Worm (Caenorhabditis elegans) whole organism, L2 larva: ENCODE data around the gene T21C9.6.

Experiments used
- F13H6.1 ChIP-seq: sonication (generic microtip); optimal IDR thresholded peaks from 2 replicates; lab custom pipeline; 2016; ENCODE audit warnings: missing genetic modification characterization, missing compliant biosample characterization
- R02D3.7 ChIP-seq: fragments of 150-350 bp; optimal IDR thresholded peaks from 2 replicates; lab custom pipeline; 2014; ENCODE audit warnings: missing biosample characterization, missing genetic modification characterization
- Y55F3AM.14 ChIP-seq: fragments of 200-800 bp; sonication (Bioruptor generic); optimal IDR thresholded peaks from 2 replicates; lab custom pipeline; 2018; ENCODE audit warnings: mild to moderate bottlenecking, missing genetic modification characterization, missing compliant biosample characterization
- ZK546.5 ChIP-seq: sonication (generic microtip); optimal IDR thresholded peaks from 2 replicates; lab custom pipeline; 2017; ENCODE audit warnings: missing biosample characterization, missing genetic modification characterization
- alr-1 ChIP-seq: fragments of 150-350 bp; optimal IDR thresholded peaks from 2 replicates; lab custom pipeline; 2014; ENCODE audit warnings: missing biosample characterization, missing genetic modification characterization
- ama-1 ChIP-seq: fragments of 150-350 bp; optimal IDR thresholded peaks from 2 replicates; lab custom pipeline; 2018; ENCODE audit warnings: inconsistent platforms
- blmp-1 ChIP-seq: sonication (generic microtip); optimal IDR thresholded peaks from 2 replicates; lab custom pipeline; 2017; ENCODE audit warnings: missing genetic modification characterization, mild to moderate bottlenecking, missing compliant biosample characterization, antibody characterized with exemption, moderate library complexity; ENCODE audit not compliant: insufficient read depth
- ceh-16 ChIP-seq: fragments of 150-350 bp; optimal IDR thresholded peaks from 2 replicates; lab custom pipeline; 2014; ENCODE audit warnings: missing biosample characterization, missing genetic modification characterization
- ceh-82 ChIP-seq: fragments of 150-350 bp; optimal IDR thresholded peaks from 2 replicates; lab custom pipeline; 2014; ENCODE audit warnings: missing biosample characterization, missing genetic modification characterization
- crh-2 ChIP-seq: sonication (generic microtip); optimal IDR thresholded peaks from 2 replicates; lab custom pipeline; 2017; ENCODE audit warnings: missing biosample characterization, missing genetic modification characterization
- dmd-4 ChIP-seq: sonication (generic microtip); optimal IDR thresholded peaks from 2 replicates; lab custom pipeline; 2017; ENCODE audit warnings: missing biosample characterization, missing genetic modification characterization
- elt-3 ChIP-seq: sonication (generic microtip); optimal IDR thresholded peaks from 2 replicates; lab custom pipeline; 2017; ENCODE audit warnings: missing biosample characterization, missing genetic modification characterization
- fos-1 ChIP-seq: fragments of 150-350 bp; optimal IDR thresholded peaks from 2 replicates; lab custom pipeline; 2014; ENCODE audit warnings: missing biosample characterization, missing genetic modification characterization
- gmeb-1 ChIP-seq: fragments of 150-350 bp; optimal IDR thresholded peaks from 2 replicates; lab custom pipeline; 2014; ENCODE audit warnings: missing biosample characterization, missing genetic modification characterization
- lin-11 ChIP-seq: fragments of 150-350 bp; sonication (generic microtip); optimal IDR thresholded peaks from 2 replicates; lab custom pipeline; 2014; ENCODE audit warnings: missing biosample characterization, missing genetic modification characterization, inconsistent platforms, mixed read lengths
- lin-13 ChIP-seq: fragments of 150-350 bp; optimal IDR thresholded peaks from 2 replicates; lab custom pipeline; 2014; ENCODE audit warnings: missing biosample characterization, missing genetic modification reagents, missing genetic modification characterization
- lin-39 ChIP-seq: fragments of 150-350 bp; optimal IDR thresholded peaks from 2 replicates; lab custom pipeline; 2014; ENCODE audit warnings: missing biosample characterization, missing genetic modification reagents, missing genetic modification characterization
- mab-5 ChIP-seq: fragments of 150-350 bp; optimal IDR thresholded peaks from 2 replicates; lab custom pipeline; 2014; ENCODE audit warnings: missing biosample characterization, missing genetic modification characterization
- mbf-1 ChIP-seq: sonication (generic microtip); optimal IDR thresholded peaks from 2 replicates; lab custom pipeline; 2017; ENCODE audit warnings: missing biosample characterization, missing genetic modification characterization
- mdl-1 ChIP-seq, 2 experiments: fragments of 150-350 bp in 1 of 2; sonication (generic microtip) in 1 of 2; optimal IDR thresholded peaks; 2 replicates each; lab custom pipeline; 2017; ENCODE audit warnings: missing biosample characterization in 2 of 2, missing genetic modification characterization in 2 of 2
- nhr-10 ChIP-seq: sonication (generic microtip); optimal IDR thresholded peaks from 2 replicates; lab custom pipeline; 2017; ENCODE audit warnings: missing biosample characterization, missing genetic modification characterization
- nhr-11 ChIP-seq: fragments of 150-350 bp; optimal IDR thresholded peaks from 2 replicates; lab custom pipeline; 2014; ENCODE audit warnings: missing biosample characterization, missing genetic modification characterization
- nhr-12 ChIP-seq: fragments of 150-350 bp; optimal IDR thresholded peaks from 2 replicates; lab custom pipeline; 2014; ENCODE audit warnings: missing biosample characterization, missing genetic modification characterization
- nhr-21 ChIP-seq: fragments of 150-350 bp; optimal IDR thresholded peaks from 2 replicates; lab custom pipeline; 2014; ENCODE audit warnings: missing biosample characterization, missing genetic modification characterization
- nhr-23 ChIP-seq: fragments of 150-350 bp; optimal IDR thresholded peaks from 2 replicates; lab custom pipeline; 2014; ENCODE audit warnings: missing biosample characterization, missing genetic modification reagents, missing genetic modification characterization
- nhr-237 ChIP-seq: fragments of 150-350 bp; optimal IDR thresholded peaks from 2 replicates; lab custom pipeline; 2014; ENCODE audit warnings: missing biosample characterization, missing genetic modification characterization
- nhr-25 ChIP-seq: fragments of 150-350 bp; sonication (generic microtip); optimal IDR thresholded peaks from 3 replicates; lab custom pipeline; 2014; ENCODE audit warnings: missing biosample characterization, missing genetic modification characterization
- nhr-6 ChIP-seq: fragments of 150-350 bp; optimal IDR thresholded peaks from 2 replicates; lab custom pipeline; 2014; ENCODE audit warnings: missing biosample characterization, missing genetic modification characterization
- peb-1 ChIP-seq: fragments of 150-350 bp; optimal IDR thresholded peaks from 2 replicates; lab custom pipeline; 2014; ENCODE audit warnings: missing biosample characterization, missing genetic modification characterization
- sem-4 ChIP-seq: fragments of 150-350 bp; optimal IDR thresholded peaks from 2 replicates; lab custom pipeline; 2014; ENCODE audit warnings: missing biosample characterization, missing genetic modification reagents, missing genetic modification characterization
- skn-1 ChIP-seq: sonication (generic microtip); optimal IDR thresholded peaks from 2 replicates; lab custom pipeline; 2017; ENCODE audit warnings: missing biosample characterization, missing genetic modification characterization
- sma-3 ChIP-seq: sonication (generic microtip); optimal IDR thresholded peaks from 2 replicates; lab custom pipeline; 2016; ENCODE audit warnings: missing genetic modification reagents, missing genetic modification characterization, missing compliant biosample characterization
- sma-9 ChIP-seq, 2 experiments: fragments of 150-350 bp in 1 of 2; sonication (generic microtip) in 1 of 2; optimal IDR thresholded peaks; 2 replicates each; lab custom pipeline; 2014 to 2016; ENCODE audit warnings: missing genetic modification characterization in 2 of 2, mild to moderate bottlenecking in 1 of 2, missing biosample characterization in 1 of 2, missing compliant biosample characterization in 1 of 2, missing genetic modification reagents in 1 of 2, moderate library complexity in 1 of 2
- unc-39 ChIP-seq: fragments of 150-350 bp; optimal IDR thresholded peaks from 2 replicates; lab custom pipeline; 2014; ENCODE audit warnings: missing biosample characterization, missing genetic modification characterization
- unc-55 ChIP-seq: fragments of 150-350 bp; sonication (generic microtip); optimal IDR thresholded peaks from 3 replicates; lab custom pipeline; 2014; ENCODE audit warnings: missing biosample characterization, missing genetic modification reagents, missing genetic modification characterization
- unc-62 ChIP-seq: fragments of 150-350 bp; optimal IDR thresholded peaks from 2 replicates; lab custom pipeline; 2014; ENCODE audit warnings: missing biosample characterization, missing genetic modification reagents, missing genetic modification characterization
- ztf-1 ChIP-seq: fragments of 200-800 bp; sonication (Bioruptor generic); conservative IDR thresholded peaks from 2 replicates; pipeline ENCODE4 v1.3.6; 2022; ENCODE audit warnings: missing genetic modification characterization, missing compliant biosample characterization
- ztf-11 ChIP-seq: sonication (generic microtip); optimal IDR thresholded peaks from 2 replicates; lab custom pipeline; 2017; ENCODE audit warnings: missing biosample characterization, missing genetic modification characterization
- ztf-4 ChIP-seq: fragments of 150-350 bp; optimal IDR thresholded peaks from 2 replicates; lab custom pipeline; 2014; ENCODE audit warnings: missing biosample characterization, missing genetic modification characterization

Gene T21C9.6

ce11 chrV:10555239-10555638, 26.4 kb upstream of the T21C9.6 start, which contains the start of gene F32G8.3:
TSS of gene F32G8.3 (minus strand) at chrV:10555339.
- TF ChIP-seq nhr-21 (no peak), sma-9 (GFP tag; optimal IDR thresholded peaks at IDR 0.05; lab: Kevin White, UChicago) (no peak), sma-9 (tag; optimal IDR thresholded peaks at IDR 0.05; lab: Kevin White, UChicago) (no peak), nhr-237 (tag; lab: Kevin White, UChicago) (no peak), elt-3 (no peak), ama-1 (lab: Kevin White, UChicago) (no peak), nhr-10 (tag; lab: Kevin White, UChicago) (no peak), Y55F3AM.14 (GFP tag; lab: Kevin White, UChicago) (no peak), ceh-82 (no peak), dmd-4 (tag; lab: Kevin White, UChicago) (no peak), alr-1 (tag; lab: Kevin White, UChicago) (no peak), ceh-16 (tag; lab: Kevin White, UChicago) (no peak), blmp-1 (tag; lab: Kevin White, UChicago) (no peak), unc-62 (GFP tag; lab: Kevin White, UChicago) (no peak), lin-11 (tag; lab: Kevin White, UChicago) (no peak), nhr-23 (tag; lab: Kevin White, UChicago) (no peak)

ce11 chrV:10556362-10556761, 25.3 kb upstream of the T21C9.6 start:
- TF ChIP-seq sma-3 (peak; percentile 54), ztf-11 (tag; lab: Kevin White, UChicago) (no peak), F13H6.1 (tag; lab: Kevin White, UChicago) (no peak), R02D3.7 (no peak)

ce11 chrV:10557094-10557493, 24.6 kb upstream of the T21C9.6 start:
- no peak for TF ChIP-seq ztf-1
- no peak for TF ChIP-seq unc-55 (GFP tag; lab: Kevin White, UChicago)
- TF ChIP-seq nhr-6 (tag; lab: Kevin White, UChicago), result no peak
- peak; percentile 7 for TF ChIP-seq fos-1
- TF ChIP-seq skn-1 (tag; lab: Kevin White, UChicago), result no peak
- TF ChIP-seq dmd-4 (tag; lab: Kevin White, UChicago), result no peak
- TF ChIP-seq lin-39 (tag; lab: Kevin White, UChicago), result no peak
- TF ChIP-seq ZK546.5 (tag; lab: Kevin White, UChicago), result no peak
- no peak for TF ChIP-seq mab-5 (tag; lab: Kevin White, UChicago)
- no peak for TF ChIP-seq mbf-1 (tag; lab: Kevin White, UChicago)
- no peak for TF ChIP-seq R02D3.7
- no peak for TF ChIP-seq nhr-10 (tag; lab: Kevin White, UChicago)
- TF ChIP-seq mdl-1 (tag; optimal IDR thresholded peaks at IDR 0.05; lab: Kevin White, UChicago), result no peak
- no peak for TF ChIP-seq ceh-16 (tag; lab: Kevin White, UChicago)
- no peak for TF ChIP-seq ztf-4 (tag; lab: Kevin White, UChicago)
- peak; percentile 1 for TF ChIP-seq crh-2 (tag; lab: Kevin White, UChicago)
- TF ChIP-seq F13H6.1 (tag; lab: Kevin White, UChicago), result no peak
- TF ChIP-seq gmeb-1 (tag; lab: Kevin White, UChicago), result no peak
- TF ChIP-seq ceh-82, result no peak
- TF ChIP-seq nhr-12 (tag; lab: Kevin White, UChicago), result no peak
- no peak for TF ChIP-seq nhr-25 (tag; lab: Kevin White, UChicago)
- no peak for TF ChIP-seq ztf-11 (tag; lab: Kevin White, UChicago)
- TF ChIP-seq sem-4 (tag; lab: Kevin White, UChicago), result no peak
- TF ChIP-seq lin-13 (GFP tag; lab: Kevin White, UChicago), result no peak
- TF ChIP-seq nhr-23 (tag; lab: Kevin White, UChicago), result no peak
- no peak for TF ChIP-seq alr-1 (tag; lab: Kevin White, UChicago)
- TF ChIP-seq blmp-1 (tag; lab: Kevin White, UChicago), result peak; percentile 3
- TF ChIP-seq nhr-21, result peak; percentile 24
- peak; percentile 63 for TF ChIP-seq sma-3
- no peak for TF ChIP-seq peb-1 (tag; lab: Kevin White, UChicago)
- no peak for TF ChIP-seq lin-11 (tag; lab: Kevin White, UChicago)
- TF ChIP-seq sma-9 (GFP tag; optimal IDR thresholded peaks at IDR 0.05; lab: Kevin White, UChicago), result peak; percentile 43
- no peak for TF ChIP-seq sma-9 (tag; optimal IDR thresholded peaks at IDR 0.05; lab: Kevin White, UChicago)
- TF ChIP-seq nhr-11 (tag; lab: Kevin White, UChicago), result no peak
- TF ChIP-seq unc-39 (tag; lab: Kevin White, UChicago), result no peak
